Fruit fly (Drosophila melanogaster) whole organism, embryonic: Measurements from ENCODE around the gene GILT3.

Source experiments
- B-H1 ChIP-seq: fragments of 200-800 bp; sonication (Bioruptor generic); IDR thresholded peaks from 3 replicates; pipeline ENCODE4 v1.3.6; 2022; ENCODE audit warnings: missing biosample characterization, missing genetic modification characterization
- CG10321 ChIP-seq: fragments of 200-800 bp; sonication (Bioruptor generic); IDR thresholded peaks from 2 replicates; pipeline ENCODE4 v1.3.6; 2022; ENCODE audit warnings: missing biosample characterization, missing genetic modification characterization
- CG11085 ChIP-seq: fragments of 200-800 bp; sonication (Bioruptor generic); IDR thresholded peaks from 2 replicates; pipeline ENCODE4 v1.3.6; 2022; ENCODE audit warnings: missing biosample characterization, missing genetic modification characterization
- CG11504 ChIP-seq: fragments of 200-800 bp; sonication (Bioruptor generic); optimal IDR thresholded peaks from 3 replicates; lab custom pipeline; 2019; ENCODE audit warnings: missing biosample characterization, mild to moderate bottlenecking, missing genetic modification characterization, moderate library complexity
- CG11560 ChIP-seq: fragments of 200-800 bp; sonication (Bioruptor generic); IDR thresholded peaks from 3 replicates; pipeline ENCODE4 v1.3.6; 2022; ENCODE audit warnings: missing biosample characterization, missing genetic modification characterization
- CG11695 ChIP-seq: fragments of 200-800 bp; sonication (Bioruptor generic); IDR thresholded peaks from 3 replicates; pipeline ENCODE4 v1.3.6; 2022; ENCODE audit warnings: missing biosample characterization, missing genetic modification characterization
- CG12391 ChIP-seq: fragments of 200-800 bp; sonication (Bioruptor generic); optimal IDR thresholded peaks from 3 replicates; lab custom pipeline; 2018; ENCODE audit warnings: missing biosample characterization, mild to moderate bottlenecking, missing genetic modification characterization, moderate library complexity
- CG12942 ChIP-seq: fragments of 200-800 bp; sonication (Bioruptor generic); optimal IDR thresholded peaks from 3 replicates; lab custom pipeline; 2016; ENCODE audit warnings: missing biosample characterization, missing genetic modification characterization
- CG13123 ChIP-seq: fragments of 200-800 bp; sonication (Bioruptor generic); optimal IDR thresholded peaks from 2 replicates; lab custom pipeline; 2016; ENCODE audit warnings: missing biosample characterization, missing genetic modification characterization
- CG13287 ChIP-seq: fragments of 200-800 bp; sonication (Bioruptor generic); IDR thresholded peaks from 2 replicates; pipeline ENCODE4 v1.3.6; 2022; ENCODE audit warnings: missing biosample characterization, missing genetic modification characterization; ENCODE audit not compliant: partially characterized antibody
- CG13894 ChIP-seq: fragments of 200-800 bp; sonication (Bioruptor generic); optimal IDR thresholded peaks from 3 replicates; lab custom pipeline; 2018; ENCODE audit warnings: missing biosample characterization, mild to moderate bottlenecking, missing genetic modification characterization, moderate library complexity
- CG15601 ChIP-seq: fragments of 200-800 bp; sonication (Bioruptor generic); optimal IDR thresholded peaks from 3 replicates; lab custom pipeline; 2019; ENCODE audit warnings: missing biosample characterization, mild to moderate bottlenecking, missing genetic modification characterization, moderate library complexity
- CG17912 ChIP-seq: fragments of 200-800 bp; sonication (Bioruptor generic); optimal IDR thresholded peaks from 2 replicates; lab custom pipeline; 2018; ENCODE audit warnings: missing biosample characterization, mild to moderate bottlenecking, missing genetic modification characterization
- CG18011 ChIP-seq: fragments of 200-800 bp; sonication (Bioruptor generic); optimal IDR thresholded peaks from 2 replicates; lab custom pipeline; 2017; ENCODE audit warnings: missing biosample characterization, missing genetic modification characterization, mild to moderate bottlenecking, moderate library complexity, missing genotype
- CG18764 ChIP-seq: fragments of 200-800 bp; sonication (Bioruptor generic); optimal IDR thresholded peaks from 3 replicates; lab custom pipeline; 2016; ENCODE audit warnings: missing biosample characterization, missing genetic modification characterization
- CG2712 ChIP-seq: fragments of 200-800 bp; optimal IDR thresholded peaks from 3 replicates; lab custom pipeline; 2019; ENCODE audit warnings: missing biosample characterization, mild to moderate bottlenecking, missing genetic modification characterization, moderate library complexity
- CG3163 ChIP-seq: fragments of 200-800 bp; sonication (Bioruptor generic); optimal IDR thresholded peaks from 3 replicates; lab custom pipeline; 2016; ENCODE audit warnings: missing biosample characterization, missing genetic modification characterization
- CG32767 ChIP-seq: fragments of 200-800 bp; sonication (Bioruptor generic); IDR thresholded peaks from 2 replicates; pipeline ENCODE4 v1.3.6; 2022; ENCODE audit warnings: missing biosample characterization, missing genetic modification characterization
- CG7357 ChIP-seq: fragments of 200-800 bp; sonication (Bioruptor generic); IDR thresholded peaks from 3 replicates; pipeline ENCODE4 v1.3.6; 2022; ENCODE audit warnings: missing biosample characterization, missing genetic modification characterization
- CG7786 ChIP-seq: fragments of 200-800 bp; sonication (Bioruptor generic); optimal IDR thresholded peaks from 2 replicates; lab custom pipeline; 2016; ENCODE audit warnings: missing biosample characterization, missing genetic modification characterization
- CG7839 ChIP-seq: fragments of 200-800 bp; sonication (Bioruptor generic); optimal IDR thresholded peaks from 3 replicates; lab custom pipeline; 2018; ENCODE audit warnings: missing biosample characterization, mild to moderate bottlenecking, missing genetic modification characterization, moderate library complexity
- CG8089 ChIP-seq: fragments of 200-800 bp; sonication (Bioruptor generic); optimal IDR thresholded peaks from 3 replicates; lab custom pipeline; 2016; ENCODE audit warnings: missing biosample characterization, missing genetic modification characterization
- CG8388 ChIP-seq: fragments of 200-800 bp; sonication (Bioruptor generic); optimal IDR thresholded peaks from 2 replicates; lab custom pipeline; 2019; ENCODE audit warnings: missing biosample characterization, mild to moderate bottlenecking, missing genetic modification characterization, moderate library complexity
- CG9876 ChIP-seq: fragments of 200-800 bp; sonication (Bioruptor generic); optimal IDR thresholded peaks from 2 replicates; lab custom pipeline; 2016; ENCODE audit warnings: missing biosample characterization, missing genetic modification characterization
- CTCF ChIP-seq: fragments of 200-800 bp; sonication (Bioruptor generic); optimal IDR thresholded peaks from 2 replicates; lab custom pipeline; 2017; ENCODE audit warnings: missing biosample characterization, mild to moderate bottlenecking, missing genetic modification characterization, moderate library complexity
- D19A ChIP-seq: fragments of 200-800 bp; optimal IDR thresholded peaks from 3 replicates; lab custom pipeline; 2019; ENCODE audit warnings: missing biosample characterization, mild to moderate bottlenecking, missing genetic modification characterization, moderate library complexity
- Gug ChIP-seq: fragments of 200-800 bp; sonication (Bioruptor generic); IDR thresholded peaks from 4 replicates; pipeline ENCODE4 v1.3.6; 2022; ENCODE audit warnings: missing biosample characterization, missing genetic modification characterization
- HLH4C ChIP-seq: fragments of 200-800 bp; sonication (Bioruptor generic); IDR thresholded peaks from 3 replicates; pipeline ENCODE4 v1.3.6; 2022; ENCODE audit warnings: missing biosample characterization, missing genetic modification characterization; ENCODE audit not compliant: partially characterized antibody
- HmgD ChIP-seq: fragments of 200-800 bp; sonication (Bioruptor generic); optimal IDR thresholded peaks from 3 replicates; lab custom pipeline; 2016; ENCODE audit warnings: missing biosample characterization, missing genetic modification characterization
- Jarid2 ChIP-seq: fragments of 200-800 bp; sonication (Bioruptor generic); optimal IDR thresholded peaks from 3 replicates; lab custom pipeline; 2017; ENCODE audit warnings: mild to moderate bottlenecking, missing biosample characterization, missing genetic modification reagents, missing genetic modification characterization
- NC2β ChIP-seq: fragments of 200-800 bp; sonication (Bioruptor generic); optimal IDR thresholded peaks from 2 replicates; lab custom pipeline; 2016; ENCODE audit warnings: missing biosample characterization, missing genetic modification characterization
- Ptx1 ChIP-seq: fragments of 200-800 bp; sonication (Bioruptor generic); IDR thresholded peaks from 2 replicates; pipeline ENCODE4 v1.3.6; 2022; ENCODE audit warnings: missing biosample characterization, missing genetic modification characterization
- Sox102F ChIP-seq: fragments of 200-800 bp; sonication (Bioruptor generic); optimal IDR thresholded peaks from 2 replicates; lab custom pipeline; 2018; ENCODE audit warnings: missing biosample characterization, mild to moderate bottlenecking, missing genetic modification characterization, moderate library complexity
- Ssrp ChIP-seq: fragments of 200-800 bp; sonication (Bioruptor generic); optimal IDR thresholded peaks from 2 replicates; lab custom pipeline; 2018; ENCODE audit warnings: missing biosample characterization, mild to moderate bottlenecking, missing genetic modification characterization, moderate library complexity
- Xrp1 ChIP-seq: fragments of 200-800 bp; sonication (Bioruptor generic); IDR thresholded peaks from 2 replicates; pipeline ENCODE4 v1.3.6; 2022; ENCODE audit warnings: missing biosample characterization, missing genetic modification characterization
- abd-A ChIP-seq: fragments of 200-800 bp; sonication (Bioruptor generic); optimal IDR thresholded peaks from 3 replicates; lab custom pipeline; 2019; ENCODE audit warnings: missing biosample characterization, mild to moderate bottlenecking, missing genetic modification characterization, moderate library complexity
- amos ChIP-seq: fragments of 200-800 bp; sonication (Bioruptor generic); IDR thresholded peaks from 2 replicates; pipeline ENCODE4 v1.3.6; 2022; ENCODE audit warnings: missing biosample characterization, missing genetic modification characterization; ENCODE audit not compliant: partially characterized antibody
- ato ChIP-seq: fragments of 200-800 bp; sonication (Bioruptor generic); IDR thresholded peaks from 2 replicates; pipeline ENCODE4 v1.3.6; 2022; ENCODE audit warnings: missing biosample characterization, missing genetic modification characterization; ENCODE audit not compliant: partially characterized antibody
- bigmax ChIP-seq: fragments of 200-800 bp; sonication (Bioruptor generic); optimal IDR thresholded peaks from 2 replicates; lab custom pipeline; 2018; ENCODE audit warnings: missing biosample characterization, mild to moderate bottlenecking, missing genetic modification characterization
- caup ChIP-seq: fragments of 200-800 bp; sonication (Bioruptor generic); optimal IDR thresholded peaks from 3 replicates; lab custom pipeline; 2017; ENCODE audit warnings: missing biosample characterization, mild to moderate bottlenecking, missing genetic modification characterization, moderate library complexity; ENCODE audit not compliant: severe bottlenecking
- eve ChIP-seq, 2 experiments: fragments of >200 bp; optimal IDR thresholded peaks; 2 replicates each; lab custom pipeline; 2017; ENCODE audit warnings: missing biosample characterization in 2 of 2, missing genetic modification characterization in 2 of 2
- fd96Cb ChIP-seq: fragments of 200-800 bp; sonication (Bioruptor generic); optimal IDR thresholded peaks from 2 replicates; lab custom pipeline; 2018; ENCODE audit warnings: missing biosample characterization, mild to moderate bottlenecking, missing genetic modification characterization, moderate library complexity
- jing ChIP-seq: fragments of 200-800 bp; sonication (Bioruptor generic); optimal IDR thresholded peaks from 2 replicates; lab custom pipeline; 2018; ENCODE audit warnings: missing biosample characterization, mild to moderate bottlenecking, missing genetic modification characterization
- odd ChIP-seq: fragments of 200-800 bp; sonication (Bioruptor generic); optimal IDR thresholded peaks from 2 replicates; lab custom pipeline; 2017; ENCODE audit warnings: missing biosample characterization, mild to moderate bottlenecking, missing genetic modification characterization
- phol ChIP-seq: fragments of 200-800 bp; sonication (Bioruptor generic); optimal IDR thresholded peaks from 3 replicates; lab custom pipeline; 2018; ENCODE audit warnings: missing biosample characterization, mild to moderate bottlenecking, missing genetic modification characterization, moderate library complexity
- pnt ChIP-seq: fragments of 200-800 bp; sonication (Bioruptor generic); optimal IDR thresholded peaks from 3 replicates; lab custom pipeline; 2016; ENCODE audit warnings: missing biosample characterization, missing genetic modification characterization
- pzg ChIP-seq: fragments of 200-800 bp; sonication (Bioruptor generic); optimal IDR thresholded peaks from 3 replicates; lab custom pipeline; 2018; ENCODE audit warnings: missing biosample characterization, mild to moderate bottlenecking, missing genetic modification characterization, moderate library complexity
- slp2 ChIP-seq: fragments of 200-800 bp; sonication (Bioruptor generic); optimal IDR thresholded peaks from 2 replicates; lab custom pipeline; 2016; ENCODE audit warnings: missing biosample characterization, missing genetic modification characterization
- so ChIP-seq: fragments of 200-800 bp; sonication (Bioruptor generic); IDR thresholded peaks from 3 replicates; pipeline ENCODE4 v1.3.6; 2022; ENCODE audit warnings: missing biosample characterization, missing genetic modification characterization
- tgo ChIP-seq: fragments of 200-800 bp; sonication (Bioruptor generic); IDR thresholded peaks from 3 replicates; pipeline ENCODE4 v1.3.6; 2022; ENCODE audit warnings: missing biosample characterization, missing genetic modification characterization
- unpg ChIP-seq: fragments of 200-800 bp; sonication (Bioruptor generic); optimal IDR thresholded peaks from 3 replicates; lab custom pipeline; 2018; ENCODE audit warnings: missing biosample characterization, mild to moderate bottlenecking, missing genetic modification characterization, moderate library complexity
- vvl ChIP-seq: fragments of 200-800 bp; sonication (Bioruptor generic); IDR thresholded peaks from 2 replicates; pipeline ENCODE4 v1.3.6; 2022; ENCODE audit warnings: missing biosample characterization, missing genetic modification characterization

Gene GILT3

DNA sequence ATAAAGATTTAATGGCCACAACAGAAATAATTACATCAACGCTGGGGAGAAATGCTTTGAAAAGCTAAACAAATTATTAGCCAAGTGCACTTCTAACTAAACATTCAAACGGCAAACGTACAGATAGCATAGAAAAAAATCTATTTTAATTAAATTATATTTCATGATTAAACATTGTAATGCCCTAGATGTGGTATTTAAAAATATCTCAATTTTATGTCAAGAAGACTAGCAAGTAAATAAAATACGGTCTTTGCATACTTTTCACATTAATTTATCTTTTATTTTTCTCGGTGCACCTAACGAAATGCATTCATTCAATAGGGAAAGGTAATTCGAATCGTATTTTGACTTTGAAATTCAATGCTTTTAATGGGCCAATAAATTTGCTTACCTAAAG lies 17.6 kb upstream of the GILT3 start (continued):
- TF ChIP-seq Ssrp (tag; lab: Kevin White, UChicago) (peak; percentile 18), odd (GFP tag; lab: Kevin White, UChicago) (no peak), phol (tag; lab: Kevin White, UChicago) (peak; percentile 35), HmgD (GFP tag; lab: Kevin White, UChicago) (no peak), CG32767 (GFP tag; lab: Robert Waterston, UW) (no peak), CG15601 (no peak), CG12942 (no peak), bigmax (GFP tag; lab: Kevin White, UChicago) (no peak), CG8388 (GFP tag; lab: Kevin White, UChicago) (peak; percentile 30), CG9876 (GFP tag; lab: Kevin White, UChicago) (no peak), vvl (GFP tag; lab: Robert Waterston, UW) (no peak), CG17912 (no peak), CG11085 (GFP tag; lab: Robert Waterston, UW) (no peak), eve (GFP tag; optimal IDR thresholded peaks at IDR 0.05; lab: Kevin White, UChicago) (no peak), CG13894 (tag; lab: Kevin White, UChicago) (no peak), CG18764 (GFP tag; lab: Kevin White, UChicago) (no peak), CG2712 (tag; lab: Kevin White, UChicago) (peak; percentile 39), CG13123 (GFP tag; lab: Kevin White, UChicago) (no peak), unpg (GFP tag; lab: Kevin White, UChicago) (peak; percentile 37), HLH4C (GFP tag; lab: Robert Waterston, UW) (no peak), CG7357 (no peak), CG11504 (tag; lab: Kevin White, UChicago) (peak; percentile 33), B-H1 (GFP tag; lab: Robert Waterston, UW) (no peak), Gug (no peak), Xrp1 (GFP tag; lab: Robert Waterston, UW) (peak; percentile 19; the same call in 1 of the 2 replicates), CG13287 (GFP tag; lab: Robert Waterston, UW) (no peak), NC2β (no peak), slp2 (GFP tag; lab: Kevin White, UChicago) (no peak), CG11695 (GFP tag; lab: Robert Waterston, UW) (no peak; the same call in 2 of the 3 replicates), CG8089 (GFP tag; lab: Kevin White, UChicago) (no peak), CG18011 (no peak), CG11560 (no peak), CTCF (GFP tag; lab: Kevin White, UChicago) (no peak), pzg (GFP tag; lab: Kevin White, UChicago) (no peak), Ptx1 (GFP tag; lab: Robert Waterston, UW) (0 out of 2 replicates have a peak, but pooled peaks have one; percentile 6), pnt (GFP tag; lab: Kevin White, UChicago) (no peak), CG7786 (GFP tag; lab: Kevin White, UChicago) (no peak), D19A (peak; percentile 3), CG12391 (tag; lab: Kevin White, UChicago) (no peak), abd-A (no peak), CG3163 (GFP tag; lab: Kevin White, UChicago) (no peak), ato (GFP tag; lab: Robert Waterston, UW) (no peak), so (GFP tag; lab: Robert Waterston, UW) (no peak), amos (GFP tag; lab: Robert Waterston, UW) (no peak), caup (GFP tag; lab: Kevin White, UChicago) (no peak), jing (GFP tag; lab: Kevin White, UChicago) (no peak), CG10321 (GFP tag; lab: Robert Waterston, UW) (no peak), Sox102F (GFP tag; lab: Kevin White, UChicago) (peak; percentile 65), CG7839 (tag; lab: Kevin White, UChicago) (peak; percentile 8), Jarid2 (GFP tag; lab: Kevin White, UChicago) (no peak), tgo (GFP tag; lab: Robert Waterston, UW) (no peak), fd96Cb (tag; lab: Kevin White, UChicago) (peak; percentile 8)
